Fruit fly (Drosophila melanogaster) whole organism, embryonic: ENCODE data around the gene Tollo.
A peak's percentile ranks its signal among the peaks of the same experiment; 100 is the strongest.

Experiments used
- CG10565 ChIP-seq: fragments of 200-800 bp; sonication (Bioruptor generic); optimal IDR thresholded peaks from 3 replicates; lab custom pipeline; 2016; ENCODE audit warnings: missing biosample characterization, mild to moderate bottlenecking, missing genetic modification characterization
- CG13894 ChIP-seq: fragments of 200-800 bp; sonication (Bioruptor generic); optimal IDR thresholded peaks from 3 replicates; lab custom pipeline; 2018; ENCODE audit warnings: missing biosample characterization, mild to moderate bottlenecking, missing genetic modification characterization, moderate library complexity
- CG14667 ChIP-seq: fragments of 200-800 bp; sonication (Bioruptor generic); IDR thresholded peaks from 2 replicates; pipeline ENCODE4 v1.3.6; 2022; ENCODE audit warnings: missing biosample characterization, missing genetic modification characterization
- CG16813 ChIP-seq: fragments of 200-800 bp; sonication (Bioruptor generic); IDR thresholded peaks from 3 replicates; pipeline ENCODE4 v1.3.6; 2022; ENCODE audit warnings: missing biosample characterization, missing genetic modification characterization; ENCODE audit not compliant: partially characterized antibody
- CG2129 ChIP-seq: fragments of 200-800 bp; sonication (Bioruptor generic); IDR thresholded peaks from 2 replicates; pipeline ENCODE4 v1.3.6; 2022; ENCODE audit warnings: missing biosample characterization, missing genetic modification characterization; ENCODE audit not compliant: partially characterized antibody
- CG31441 ChIP-seq: fragments of 200-800 bp; sonication (Bioruptor generic); IDR thresholded peaks from 2 replicates; pipeline ENCODE4 v1.3.6; 2022; ENCODE audit warnings: missing biosample characterization, missing genetic modification characterization
- CG32767 ChIP-seq: fragments of 200-800 bp; sonication (Bioruptor generic); IDR thresholded peaks from 2 replicates; pipeline ENCODE4 v1.3.6; 2022; ENCODE audit warnings: missing biosample characterization, missing genetic modification characterization
- CG32772 ChIP-seq: fragments of 200-800 bp; sonication (Bioruptor generic); IDR thresholded peaks from 2 replicates; pipeline ENCODE4 v1.3.6; 2022; ENCODE audit warnings: missing biosample characterization, missing genetic modification characterization
- CG3281 ChIP-seq: fragments of 200-800 bp; sonication (Bioruptor generic); optimal IDR thresholded peaks from 3 replicates; lab custom pipeline; 2017; ENCODE audit warnings: missing biosample characterization, mild to moderate bottlenecking, missing genetic modification characterization
- CG42726 ChIP-seq: fragments of 200-800 bp; sonication (Bioruptor generic); IDR thresholded peaks from 2 replicates; pipeline ENCODE4 v1.3.6; 2022; ENCODE audit warnings: missing biosample characterization, missing genetic modification characterization; ENCODE audit not compliant: partially characterized antibody
- CG6791 ChIP-seq: fragments of 200-800 bp; sonication (Bioruptor generic); IDR thresholded peaks from 3 replicates; pipeline ENCODE4 v1.3.6; 2022; ENCODE audit warnings: missing biosample characterization, missing genetic modification characterization; ENCODE audit not compliant: partially characterized antibody
- CG7357 ChIP-seq: fragments of 200-800 bp; sonication (Bioruptor generic); IDR thresholded peaks from 3 replicates; pipeline ENCODE4 v1.3.6; 2022; ENCODE audit warnings: missing biosample characterization, missing genetic modification characterization
- CG7987 ChIP-seq: fragments of 200-800 bp; sonication (Bioruptor generic); optimal IDR thresholded peaks from 2 replicates; lab custom pipeline; 2018; ENCODE audit warnings: missing biosample characterization, mild to moderate bottlenecking, missing genetic modification characterization, moderate library complexity
- CG8924 ChIP-seq: fragments of 200-800 bp; optimal IDR thresholded peaks from 3 replicates; lab custom pipeline; 2019; ENCODE audit warnings: missing biosample characterization, mild to moderate bottlenecking, missing genetic modification characterization, moderate library complexity
- CG9932 ChIP-seq: fragments of 200-800 bp; sonication (Bioruptor generic); IDR thresholded peaks from 2 replicates; pipeline ENCODE4 v1.3.6; 2022; ENCODE audit warnings: missing biosample characterization, missing genetic modification characterization
- CTCF ChIP-seq: fragments of 200-800 bp; sonication (Bioruptor generic); optimal IDR thresholded peaks from 2 replicates; lab custom pipeline; 2017; ENCODE audit warnings: missing biosample characterization, mild to moderate bottlenecking, missing genetic modification characterization, moderate library complexity
- CrebB ChIP-seq: fragments of 200-800 bp; sonication (Bioruptor generic); optimal IDR thresholded peaks from 3 replicates; lab custom pipeline; 2018; ENCODE audit warnings: missing biosample characterization, mild to moderate bottlenecking, missing genetic modification characterization
- D ChIP-seq, 2 experiments: fragments of 200-800 bp in 1 of 2; fragments of >200 bp in 1 of 2; sonication (Bioruptor generic) in 1 of 2; optimal IDR thresholded peaks; 2 replicates in 1 of 2; 3 replicates in 1 of 2; lab custom pipeline; 2017; ENCODE audit warnings: mild to moderate bottlenecking in 1 of 2, missing biosample characterization in 1 of 2, missing genetic modification characterization in 1 of 2, missing genetic modification reagents in 1 of 2
- D19A ChIP-seq: fragments of 200-800 bp; optimal IDR thresholded peaks from 3 replicates; lab custom pipeline; 2019; ENCODE audit warnings: missing biosample characterization, mild to moderate bottlenecking, missing genetic modification characterization, moderate library complexity
- E2f2 ChIP-seq: fragments of 200-800 bp; sonication (Bioruptor generic); IDR thresholded peaks from 2 replicates; pipeline ENCODE4 v1.3.6; 2022; ENCODE audit warnings: missing biosample characterization, missing genetic modification characterization
- GATAe ChIP-seq: fragments of 200-800 bp; sonication (Bioruptor generic); conservative IDR thresholded peaks from 2 replicates; pipeline ENCODE4 v1.3.6; 2022; ENCODE audit warnings: missing biosample characterization, missing genetic modification characterization
- Gug ChIP-seq: fragments of 200-800 bp; sonication (Bioruptor generic); IDR thresholded peaks from 4 replicates; pipeline ENCODE4 v1.3.6; 2022; ENCODE audit warnings: missing biosample characterization, missing genetic modification characterization
- Hsf ChIP-seq: fragments of 200-800 bp; sonication (Bioruptor generic); optimal IDR thresholded peaks from 3 replicates; lab custom pipeline; 2016; ENCODE audit warnings: missing biosample characterization, missing genetic modification characterization
- NFAT ChIP-seq: fragments of 200-800 bp; sonication (Bioruptor generic); IDR thresholded peaks from 2 replicates; pipeline ENCODE4 v1.3.6; 2022; ENCODE audit warnings: missing biosample characterization, missing genetic modification characterization
- Nf-YB ChIP-seq: fragments of 200-800 bp; sonication (Bioruptor generic); optimal IDR thresholded peaks from 3 replicates; lab custom pipeline; 2019; ENCODE audit warnings: missing biosample characterization, mild to moderate bottlenecking, missing genetic modification characterization, moderate library complexity
- Nf-YC ChIP-seq: fragments of 200-800 bp; optimal IDR thresholded peaks from 3 replicates; lab custom pipeline; 2019; ENCODE audit warnings: missing biosample characterization, mild to moderate bottlenecking, missing genetic modification characterization, moderate library complexity
- NfI ChIP-seq: fragments of 200-800 bp; sonication (Bioruptor generic); optimal IDR thresholded peaks from 3 replicates; lab custom pipeline; 2018; ENCODE audit warnings: missing biosample characterization, mild to moderate bottlenecking, missing genetic modification characterization, moderate library complexity
- Ptx1 ChIP-seq: fragments of 200-800 bp; sonication (Bioruptor generic); IDR thresholded peaks from 2 replicates; pipeline ENCODE4 v1.3.6; 2022; ENCODE audit warnings: missing biosample characterization, missing genetic modification characterization
- Sry-β ChIP-seq: fragments of 200-800 bp; sonication (Bioruptor generic); optimal IDR thresholded peaks from 2 replicates; lab custom pipeline; 2018; ENCODE audit warnings: missing biosample characterization, mild to moderate bottlenecking, missing genetic modification characterization, moderate library complexity
- Taf1 ChIP-seq: fragments of 200-800 bp; sonication (Bioruptor generic); IDR thresholded peaks from 2 replicates; pipeline ENCODE4 v1.3.6; 2022; ENCODE audit warnings: missing biosample characterization, missing genetic modification characterization
- ac ChIP-seq: fragments of 200-800 bp; sonication (Bioruptor generic); optimal IDR thresholded peaks from 3 replicates; lab custom pipeline; 2017; ENCODE audit warnings: missing biosample characterization, mild to moderate bottlenecking, missing genetic modification characterization
- ase ChIP-seq: fragments of 200-800 bp; sonication (Bioruptor generic); IDR thresholded peaks from 3 replicates; pipeline ENCODE4 v1.3.6; 2022; ENCODE audit warnings: missing biosample characterization, missing genetic modification characterization
- ato ChIP-seq: fragments of 200-800 bp; sonication (Bioruptor generic); IDR thresholded peaks from 2 replicates; pipeline ENCODE4 v1.3.6; 2022; ENCODE audit warnings: missing biosample characterization, missing genetic modification characterization; ENCODE audit not compliant: partially characterized antibody
- bsh ChIP-seq, 2 experiments: fragments of 200-800 bp; sonication (Bioruptor generic); optimal IDR thresholded peaks; 2 replicates each; lab custom pipeline; 2017 to 2018; ENCODE audit warnings: mild to moderate bottlenecking in 2 of 2, missing biosample characterization in 2 of 2, missing genetic modification characterization in 2 of 2, moderate library complexity in 1 of 2
- cad ChIP-seq: fragments of >200 bp; optimal IDR thresholded peaks from 2 replicates; lab custom pipeline; 2017; ENCODE audit warnings: missing biosample characterization, missing genetic modification characterization
- chm ChIP-seq: fragments of 200-800 bp; sonication (Bioruptor generic); IDR thresholded peaks from 2 replicates; pipeline ENCODE4 v1.3.6; 2022; ENCODE audit warnings: missing biosample characterization, missing genetic modification characterization
- dan ChIP-seq: fragments of 200-800 bp; sonication (Bioruptor generic); IDR thresholded peaks from 2 replicates; pipeline ENCODE4 v1.3.6; 2022; ENCODE audit warnings: missing biosample characterization, missing genetic modification characterization
- dm ChIP-seq: fragments of 200-800 bp; sonication (Bioruptor generic); optimal IDR thresholded peaks from 3 replicates; lab custom pipeline; 2016; ENCODE audit warnings: missing biosample characterization, missing genetic modification characterization
- fd96Cb ChIP-seq: fragments of 200-800 bp; sonication (Bioruptor generic); optimal IDR thresholded peaks from 2 replicates; lab custom pipeline; 2018; ENCODE audit warnings: missing biosample characterization, mild to moderate bottlenecking, missing genetic modification characterization, moderate library complexity
- gcm ChIP-seq: fragments of 200-800 bp; sonication (Bioruptor generic); optimal IDR thresholded peaks from 2 replicates; lab custom pipeline; 2019; ENCODE audit warnings: missing biosample characterization, mild to moderate bottlenecking, missing genetic modification characterization, moderate library complexity
- gem ChIP-seq: fragments of 200-800 bp; sonication (Bioruptor generic); optimal IDR thresholded peaks from 2 replicates; lab custom pipeline; 2019; ENCODE audit warnings: missing biosample characterization, mild to moderate bottlenecking, missing genetic modification characterization, moderate library complexity
- inv ChIP-seq: fragments of 200-800 bp; sonication (Bioruptor generic); IDR thresholded peaks from 2 replicates; pipeline ENCODE4 v1.3.6; 2022; ENCODE audit warnings: missing biosample characterization, missing genetic modification characterization; ENCODE audit not compliant: partially characterized antibody
- klu ChIP-seq: fragments of 200-800 bp; sonication (Bioruptor generic); IDR thresholded peaks from 2 replicates; pipeline ENCODE4 v1.3.6; 2022; ENCODE audit warnings: missing biosample characterization, missing genetic modification characterization
- lmd ChIP-seq: fragments of 200-800 bp; sonication (Bioruptor generic); IDR thresholded peaks from 2 replicates; pipeline ENCODE4 v1.3.6; 2022; ENCODE audit warnings: missing biosample characterization, missing genetic modification characterization
- luna ChIP-seq: fragments of 200-800 bp; sonication (Bioruptor generic); optimal IDR thresholded peaks from 2 replicates; lab custom pipeline; 2016; ENCODE audit warnings: missing biosample characterization, missing genetic modification characterization
- pnt ChIP-seq: fragments of 200-800 bp; sonication (Bioruptor generic); optimal IDR thresholded peaks from 3 replicates; lab custom pipeline; 2016; ENCODE audit warnings: missing biosample characterization, missing genetic modification characterization
- tap ChIP-seq: fragments of 200-800 bp; optimal IDR thresholded peaks from 3 replicates; lab custom pipeline; 2019; ENCODE audit warnings: missing biosample characterization, mild to moderate bottlenecking, missing genetic modification characterization, moderate library complexity
- tna ChIP-seq: fragments of 200-800 bp; sonication (Bioruptor generic); IDR thresholded peaks from 2 replicates; pipeline ENCODE4 v1.3.6; 2022; ENCODE audit warnings: missing biosample characterization, missing genetic modification characterization; ENCODE audit not compliant: partially characterized antibody

The Tollo gene

dm6 chr3L:15235289-15236080 is at the start of gene Tollo (continued):
- TF ChIP-seq D19A (tag; lab: Kevin White, UChicago) (peak; percentile 44), CG14667 (GFP tag; lab: Robert Waterston, UW) (0 out of 2 replicates have a peak, but pooled peaks have one; percentile 28), CG9932 (GFP tag; lab: Robert Waterston, UW) (peak; percentile 66), lmd (GFP tag; lab: Robert Waterston, UW) (0 out of 2 replicates have a peak, but pooled peaks have one; percentile 49), Nf-YB (GFP tag; lab: Kevin White, UChicago) (peak; percentile 8), E2f2 (peak; percentile 16; the same call in 1 of the 2 replicates), tna (GFP tag; lab: Robert Waterston, UW) (peak; percentile 75), Ptx1 (peak; percentile 51; the same call in 1 of the 2 replicates), luna (GFP tag; lab: Kevin White, UChicago) (no peak), ato (GFP tag; lab: Robert Waterston, UW) (peak; percentile 71; the same call in 1 of the 2 replicates), chm (peak; percentile 92), CG13894 (tag; lab: Kevin White, UChicago) (no peak), CG32772 (peak; percentile 53; the same call in 1 of the 2 replicates), Nf-YC (no peak), D (optimal IDR thresholded peaks at IDR 0.05; lab: Kevin White, UChicago) (peak; percentile 25), D (GFP tag; optimal IDR thresholded peaks at IDR 0.05; lab: Kevin White, UChicago) (no peak), tap (no peak), CTCF (no peak), CG42726 (GFP tag; lab: Robert Waterston, UW) (peak; percentile 87), bsh (GFP tag; optimal IDR thresholded peaks at IDR 0.05; lab: Kevin White, UChicago) (peak in 1 of 2 experiments; percentile 28), cad (GFP tag; lab: Kevin White, UChicago) (no peak), inv (GFP tag; lab: Robert Waterston, UW) (peak; percentile 51; the same call in 1 of the 2 replicates), Taf1 (GFP tag; lab: Robert Waterston, UW) (no peak), NfI (GFP tag; lab: Kevin White, UChicago) (peak; percentile 33), CG7357 (GFP tag; lab: Robert Waterston, UW) (no peak), CrebB (tag; lab: Kevin White, UChicago) (peak; percentile 46), CG10565 (GFP tag; lab: Kevin White, UChicago) (no peak), Hsf (GFP tag; lab: Kevin White, UChicago) (no peak), CG16813 (peak; percentile 55; the same call in 2 of the 3 replicates), ac (GFP tag; lab: Kevin White, UChicago) (peak; percentile 8), CG7987 (no peak), gem (tag; lab: Kevin White, UChicago) (peak; percentile 38), ase (GFP tag; lab: Robert Waterston, UW) (no peak), CG31441 (GFP tag; lab: Robert Waterston, UW) (peak; percentile 14; the same call in 1 of the 2 replicates), fd96Cb (tag; lab: Kevin White, UChicago) (no peak), CG8924 (tag; lab: Kevin White, UChicago) (no peak), CG6791 (GFP tag; lab: Robert Waterston, UW) (peak; percentile 70), klu (GFP tag; lab: Robert Waterston, UW) (no peak), NFAT (GFP tag; lab: Robert Waterston, UW) (peak; percentile 34; the same call in 1 of the 2 replicates), dan (no peak), CG32767 (GFP tag; lab: Robert Waterston, UW) (peak; percentile 23; the same call in 1 of the 2 replicates), gcm (no peak), CG3281 (GFP tag; lab: Kevin White, UChicago) (no peak), GATAe (no peak), pnt (GFP tag; lab: Kevin White, UChicago) (peak; percentile 40), Gug (GFP tag; lab: Robert Waterston, UW) (peak; percentile 69; the same call in 3 of the 4 replicates), dm (GFP tag; lab: Kevin White, UChicago) (no peak), CG2129 (GFP tag; lab: Robert Waterston, UW) (no peak), Sry-β (no peak)
